Worm (Caenorhabditis elegans): Measurements from ENCODE around the gene nhr-255.

The nhr-255 gene

DNA sequence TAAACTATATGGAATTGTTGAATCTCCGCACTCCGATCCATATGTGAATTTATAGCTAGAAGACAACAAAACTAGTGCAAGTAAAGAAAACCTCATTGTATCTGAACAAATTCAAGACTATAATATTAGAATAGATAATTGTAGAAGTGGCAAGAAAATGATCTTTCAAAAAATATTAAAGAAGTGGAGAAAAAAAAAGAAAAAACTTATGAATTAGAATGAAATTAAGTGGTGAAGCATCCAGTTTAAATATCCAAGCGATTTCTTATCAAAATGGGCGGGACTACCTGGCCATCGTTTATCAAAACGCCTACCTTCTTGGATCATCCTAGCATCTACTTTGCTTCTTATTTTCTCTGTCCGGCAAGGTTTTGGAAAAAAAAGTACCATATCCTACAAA, 14.8 kb downstream of the nhr-255 start, which contains the start of gene wrt-4:
Gene wrt-4, minus strand, starts transcription at position 101 of the 400 bp plus-strand sequence.
- TF ChIP-seq Y22D7AL.16 (tag; optimal IDR thresholded peaks at IDR 0.05) (no peak), ceh-14 (tag; optimal IDR thresholded peaks at IDR 0.05) (no peak), fkh-10 (GFP tag; optimal IDR thresholded peaks at IDR 0.05) (no peak), ref-2 (tag; optimal IDR thresholded peaks at IDR 0.05) (no peak), tbx-2 (tag; optimal IDR thresholded peaks at IDR 0.05) (no peak), syd-9 (tag; optimal IDR thresholded peaks at IDR 0.05) (no peak), ceh-19 (GFP tag; optimal IDR thresholded peaks at IDR 0.05) (no peak), madf-2 (tag; optimal IDR thresholded peaks at IDR 0.05) (no peak), ceh-31 (tag; optimal IDR thresholded peaks at IDR 0.05) (no peak)

DNA sequence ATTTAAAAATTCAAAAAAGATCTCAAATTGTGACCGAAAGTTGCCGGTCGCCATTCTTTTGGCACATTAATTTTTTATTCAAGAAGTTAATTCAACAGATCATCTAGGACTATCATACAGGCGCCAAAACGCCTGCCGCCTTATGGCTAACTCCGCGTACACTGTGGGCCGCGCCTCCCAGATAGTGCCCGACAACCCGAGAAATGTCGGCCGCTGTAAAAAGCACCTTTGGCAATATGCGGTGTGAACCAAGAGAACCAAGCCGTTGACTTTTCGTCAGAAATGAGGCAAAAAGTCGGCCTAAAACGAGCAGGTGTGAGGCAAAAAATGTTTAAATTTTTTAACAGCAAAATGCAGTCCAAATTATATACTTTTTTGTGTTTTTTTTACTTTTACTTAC, 16.8 kb downstream of the nhr-255 start:
- TF ChIP-seq ceh-6 (GFP tag; optimal IDR thresholded peaks at IDR 0.05) (no peak), ceh-9 (tag; optimal IDR thresholded peaks at IDR 0.05) (no peak), ceh-34 (tag; optimal IDR thresholded peaks at IDR 0.05) (no peak), ceh-31 (tag; optimal IDR thresholded peaks at IDR 0.05) (no peak), sox-4 (tag; optimal IDR thresholded peaks at IDR 0.05) (no peak), nhr-232 (tag; optimal IDR thresholded peaks at IDR 0.05) (no peak), nfya-1 (tag; optimal IDR thresholded peaks at IDR 0.05) (no peak), lim-6 (tag; optimal IDR thresholded peaks at IDR 0.05) (no peak), elt-4 (tag; optimal IDR thresholded peaks at IDR 0.05) (no peak), T23F11.4 (GFP tag; optimal IDR thresholded peaks at IDR 0.05) (no peak), zip-5 (tag; optimal IDR thresholded peaks at IDR 0.05) (no peak)

DNA sequence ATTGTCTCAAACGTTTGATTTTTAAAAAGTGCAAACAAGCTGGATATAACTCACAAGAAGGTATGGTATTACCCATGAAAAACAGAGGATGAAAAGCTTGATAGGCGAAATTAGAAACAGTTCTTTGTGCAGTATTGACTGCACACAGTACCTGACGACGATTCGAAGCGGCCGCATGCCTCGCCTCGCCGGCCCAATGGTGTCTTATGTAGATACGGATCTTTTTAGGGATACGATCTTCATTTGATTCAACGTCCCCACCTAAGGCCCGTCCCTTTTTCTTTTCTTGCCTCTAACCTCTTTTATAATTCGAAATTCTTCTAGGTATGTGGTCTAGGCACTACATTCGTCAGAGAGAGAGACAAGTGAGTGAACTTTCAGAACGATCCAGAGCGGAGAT, 23.7 kb downstream of the nhr-255 start, which contains the start of gene bus-17:
Gene bus-17, minus strand, starts transcription at position 208 of the 400 bp plus-strand sequence.
- TF ChIP-seq unc-55 (GFP tag; optimal IDR thresholded peaks at IDR 0.05) (no peak), zip-5 (tag; optimal IDR thresholded peaks at IDR 0.05) (no peak), lim-6 (tag; optimal IDR thresholded peaks at IDR 0.05) (no peak), sox-2 (GFP tag; IDR thresholded peaks at IDR 0.05) (no peak), ceh-19 (GFP tag; optimal IDR thresholded peaks at IDR 0.05) (no peak), dmd-4 (tag; optimal IDR thresholded peaks at IDR 0.05; ENCODE audit: borderline replicate concordance) (no peak), fkh-6 (tag; optimal IDR thresholded peaks at IDR 0.05) (no peak), ref-2 (tag; optimal IDR thresholded peaks at IDR 0.05) (no peak), fkh-10 (GFP tag; optimal IDR thresholded peaks at IDR 0.05) (no peak), ceh-30 (tag; optimal IDR thresholded peaks at IDR 0.05) (no peak), ceh-9 (tag; optimal IDR thresholded peaks at IDR 0.05) (no peak), ceh-14 (tag; optimal IDR thresholded peaks at IDR 0.05) (no peak), Y22D7AL.16 (tag; optimal IDR thresholded peaks at IDR 0.05) (no peak), C38D4.7 (GFP tag; optimal IDR thresholded peaks at IDR 0.05) (no peak), pha-2 (tag; optimal IDR thresholded peaks at IDR 0.05) (no peak), tbx-2 (tag; optimal IDR thresholded peaks at IDR 0.05) (no peak)

DNA sequence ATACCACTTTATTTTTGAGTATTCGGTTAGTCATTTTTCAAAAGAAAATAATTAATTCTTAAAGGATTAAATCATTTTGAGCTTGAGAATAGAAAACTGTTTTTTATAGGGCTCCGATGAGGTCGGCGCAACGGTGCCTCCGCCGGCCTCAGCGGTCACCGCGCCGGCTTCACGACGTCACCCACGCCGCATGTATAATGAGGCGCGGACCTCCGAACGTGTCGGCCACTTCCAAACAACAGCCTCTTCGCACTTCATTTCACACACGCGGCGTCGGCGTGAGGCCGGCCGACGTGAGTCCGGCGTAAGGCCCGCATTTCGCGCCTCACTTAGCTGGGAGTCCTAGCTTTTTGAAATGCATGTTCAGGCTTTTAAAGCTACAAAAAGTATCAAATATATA, 24.5 kb downstream of the nhr-255 start:
- TF ChIP-seq sox-4 (tag; optimal IDR thresholded peaks at IDR 0.05) = no peak
- no peak for TF ChIP-seq ceh-30 (tag; optimal IDR thresholded peaks at IDR 0.05)
- no peak for TF ChIP-seq ahr-1 (tag; optimal IDR thresholded peaks at IDR 0.05)
- TF ChIP-seq F13H6.1 (tag; optimal IDR thresholded peaks at IDR 0.05) = no peak
- TF ChIP-seq fkh-10 (GFP tag; optimal IDR thresholded peaks at IDR 0.05) = no peak
- TF ChIP-seq pat-9 (tag; optimal IDR thresholded peaks at IDR 0.05) = no peak
- no peak for TF ChIP-seq eyg-1 (tag; optimal IDR thresholded peaks at IDR 0.05)
- TF ChIP-seq hlh-13 (GFP tag; optimal IDR thresholded peaks at IDR 0.05) = no peak

DNA sequence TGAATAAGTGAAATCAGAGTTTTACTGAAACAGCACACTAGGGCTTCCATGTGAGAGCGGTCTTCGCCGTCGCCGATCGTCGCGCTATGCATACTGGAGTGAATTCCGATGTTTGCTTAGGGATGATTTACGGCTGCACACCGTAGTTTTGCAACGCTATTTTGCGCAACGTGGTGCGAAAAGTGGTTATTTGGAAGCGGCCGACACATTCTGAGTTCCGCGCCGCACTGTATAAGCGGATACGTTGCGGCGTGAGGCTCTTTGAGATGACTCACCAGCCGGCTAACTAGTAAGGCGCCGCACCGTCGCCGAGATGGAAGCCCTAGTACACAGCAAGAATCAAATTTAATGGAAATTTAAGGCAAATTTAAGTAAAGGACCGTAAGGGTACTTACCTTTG, 26.1 kb downstream of the nhr-255 start:
- TF ChIP-seq unc-55 (GFP tag; optimal IDR thresholded peaks at IDR 0.05) (no peak), eyg-1 (tag; optimal IDR thresholded peaks at IDR 0.05) (no peak), unc-42 (tag; optimal IDR thresholded peaks at IDR 0.05) (no peak), tbx-7 (tag; optimal IDR thresholded peaks at IDR 0.05) (no peak), ceh-14 (tag; optimal IDR thresholded peaks at IDR 0.05) (no peak), unc-86 (tag; optimal IDR thresholded peaks at IDR 0.05) (no peak), elt-2 (tag; optimal IDR thresholded peaks at IDR 0.05) (no peak), nfya-1 (tag; optimal IDR thresholded peaks at IDR 0.05) (no peak), pha-2 (tag; optimal IDR thresholded peaks at IDR 0.05) (no peak), ahr-1 (tag; optimal IDR thresholded peaks at IDR 0.05) (no peak), ceh-9 (tag; optimal IDR thresholded peaks at IDR 0.05) (no peak), K02D7.2 (tag; optimal IDR thresholded peaks at IDR 0.05) (no peak)
